Worm (Caenorhabditis elegans): ENCODE results near the gene ZK1290.5.

- TF ChIP-seq pqm-1 (tag; optimal IDR thresholded peaks at IDR 0.05) = no peak
- TF ChIP-seq unc-62 (GFP tag; optimal IDR thresholded peaks at IDR 0.05) = no peak
- TF ChIP-seq unc-86 (tag; optimal IDR thresholded peaks at IDR 0.05) = no peak
- no peak for TF ChIP-seq nhr-76 (tag; optimal IDR thresholded peaks at IDR 0.05)
- no peak for TF ChIP-seq egl-27 (tag; optimal IDR thresholded peaks at IDR 0.05)
- no peak for TF ChIP-seq jun-1 (tag; optimal IDR thresholded peaks at IDR 0.05)
- no peak for TF ChIP-seq ceh-82 (tag; optimal IDR thresholded peaks at IDR 0.05)
- TF ChIP-seq nhr-237 (tag; optimal IDR thresholded peaks at IDR 0.05) = no peak
- no peak for TF ChIP-seq pag-3 (tag; optimal IDR thresholded peaks at IDR 0.05; ENCODE audit: borderline replicate concordance, insufficient read depth)
These were observed 4.9 kb downstream of the ZK1290.5 start, which contains the start of gene wrt-10 for ce11 chrII:7534369-7534768.

All from whole organism, L1 larva.